Worm (Caenorhabditis elegans) whole organism, mixed stage, embryonic: ENCODE measurements around the gene fkh-3.

Experiments
- bed-3 ChIP-seq: fragments of 200-800 bp; sonication (Bioruptor generic); optimal IDR thresholded peaks from 3 replicates; lab custom pipeline; 2018; ENCODE audit warnings: mild to moderate bottlenecking, missing genetic modification characterization, moderate library complexity, missing compliant biosample characterization
- blmp-1 ChIP-seq: fragments of 150-350 bp; optimal IDR thresholded peaks from 2 replicates; lab custom pipeline; 2014; ENCODE audit warnings: missing biosample characterization, missing genetic modification characterization
- elt-1 ChIP-seq: sonication (generic microtip); optimal IDR thresholded peaks from 2 replicates; lab custom pipeline; 2017; ENCODE audit warnings: missing genetic modification characterization, mild to moderate bottlenecking, missing compliant biosample characterization, antibody characterized with exemption, moderate library complexity, borderline replicate concordance; ENCODE audit not compliant: insufficient read depth
- elt-3 ChIP-seq: fragments of 150-350 bp; optimal IDR thresholded peaks from 2 replicates; lab custom pipeline; 2014; ENCODE audit warnings: missing biosample characterization, missing genetic modification characterization
- hlh-1 ChIP-seq: fragments of 150-350 bp; optimal IDR thresholded peaks from 2 replicates; lab custom pipeline; 2014; ENCODE audit warnings: missing biosample characterization, missing genetic modification reagents, missing genetic modification characterization
- lin-32 ChIP-seq: fragments of 200-800 bp; sonication (Bioruptor generic); optimal IDR thresholded peaks from 2 replicates; lab custom pipeline; 2018; ENCODE audit warnings: mild to moderate bottlenecking, missing genetic modification characterization, missing compliant biosample characterization
- mep-1 ChIP-seq: fragments of 150-350 bp; optimal IDR thresholded peaks from 2 replicates; lab custom pipeline; 2017; ENCODE audit warnings: missing biosample characterization, missing genetic modification reagents, missing genetic modification characterization, inconsistent platforms
- nhr-28 ChIP-seq: fragments of 150-350 bp; optimal IDR thresholded peaks from 2 replicates; lab custom pipeline; 2014; ENCODE audit warnings: missing biosample characterization, missing genetic modification characterization
- pha-4 ChIP-seq: fragments of 150-350 bp; optimal IDR thresholded peaks from 2 replicates; lab custom pipeline; 2018; ENCODE audit warnings: missing biosample characterization, missing genetic modification reagents, missing genetic modification characterization
- snpc-4 ChIP-seq: fragments of 150-350 bp; optimal IDR thresholded peaks from 2 replicates; lab custom pipeline; 2014; ENCODE audit warnings: missing biosample characterization, missing genetic modification characterization
- sptf-1 ChIP-seq: sonication (generic microtip); optimal IDR thresholded peaks from 2 replicates; lab custom pipeline; 2017; ENCODE audit warnings: mild to moderate bottlenecking, missing genetic modification characterization, moderate library complexity, missing compliant biosample characterization
- unc-39 ChIP-seq: fragments of 150-350 bp; optimal IDR thresholded peaks from 2 replicates; lab custom pipeline; 2014; ENCODE audit warnings: missing biosample characterization, missing genetic modification characterization
- unc-62 ChIP-seq: fragments of 150-350 bp; optimal IDR thresholded peaks from 2 replicates; lab custom pipeline; 2014; ENCODE audit warnings: missing biosample characterization, missing genetic modification reagents, missing genetic modification characterization
- ztf-11 ChIP-seq: fragments of 150-350 bp; optimal IDR thresholded peaks from 2 replicates; lab custom pipeline; 2014; ENCODE audit warnings: missing biosample characterization, missing genetic modification characterization

DNA sequence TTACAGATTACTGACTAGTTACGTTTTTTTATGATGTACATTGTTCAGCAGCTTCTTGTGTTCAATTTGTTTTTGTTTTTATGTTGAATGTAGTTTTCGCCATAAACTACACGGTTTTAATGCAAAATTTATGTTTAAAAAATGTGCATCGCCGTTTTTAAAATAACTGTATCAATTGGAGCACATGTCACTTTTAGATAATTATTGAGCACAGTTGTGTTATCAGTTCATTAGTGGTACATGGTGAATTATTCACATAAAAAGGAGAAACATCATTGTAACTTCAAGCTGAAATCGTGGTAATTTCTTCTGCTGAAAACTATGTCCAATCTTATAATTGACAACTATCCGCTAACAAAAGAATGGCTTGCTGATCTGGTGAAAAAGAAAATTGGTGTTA is 10.9 kb downstream of the fkh-3 start:
- TF ChIP-seq blmp-1 (tag; lab: Kevin White, UChicago) (no peak), unc-39 (tag; lab: Kevin White, UChicago) (no peak), sptf-1 (no peak), lin-32 (GFP tag; lab: Kevin White, UChicago) (no peak), snpc-4 (no peak), nhr-28 (tag; lab: Kevin White, UChicago) (no peak), elt-1 (tag; lab: Kevin White, UChicago) (no peak), ztf-11 (tag; lab: Kevin White, UChicago) (no peak), unc-62 (GFP tag; lab: Kevin White, UChicago) (no peak), pha-4 (tag; lab: Kevin White, UChicago) (no peak), elt-3 (tag; lab: Kevin White, UChicago) (no peak), mep-1 (tag; lab: Kevin White, UChicago) (no peak), hlh-1 (tag; lab: Kevin White, UChicago) (no peak), bed-3 (GFP tag; lab: Kevin White, UChicago) (no peak)
